Worm (Caenorhabditis elegans): Measurements from ENCODE around the gene R102.3.
"Not testable (repeated sequence)": the region's sequence is repeated elsewhere in the genome, so short reads cannot be mapped to it uniquely, and the experiment has no call there.

Gene R102.3

ce11 chrIV:10680379-10680778, 8.9 kb upstream of the R102.3 start, which contains the start of gene K08C7.4:
K08C7.4 (minus strand) TSS chrIV:10680479.
- TF ChIP-seq flt-1 (GFP tag; IDR thresholded peaks at IDR 0.05) (no peak), F13C5.2 (tag; optimal IDR thresholded peaks at IDR 0.05) (no peak), ceh-36 (tag; optimal IDR thresholded peaks at IDR 0.05) (no peak), aly-1 (tag; optimal IDR thresholded peaks at IDR 0.05) (no peak), tbx-11 (GFP tag; IDR thresholded peaks at IDR 0.05) (no peak), tbx-37 (GFP tag; conservative IDR thresholded peaks at IDR 0.05) (no peak), ama-1 (optimal IDR thresholded peaks at IDR 0.05) (no peak), sea-1 (GFP tag; conservative IDR thresholded peaks at IDR 0.05) (no peak), B0310.2 (tag; optimal IDR thresholded peaks at IDR 0.05) (no peak), hnd-1 (tag; optimal IDR thresholded peaks at IDR 0.05) (no peak)

- TF ChIP-seq aly-1 (tag; optimal IDR thresholded peaks at IDR 0.05) (no peak), ceh-36 (tag; optimal IDR thresholded peaks at IDR 0.05) (no peak), sea-1 (GFP tag; conservative IDR thresholded peaks at IDR 0.05) (no peak), pes-1 (GFP tag; IDR thresholded peaks at IDR 0.05) (no peak)
These were observed 7.1 kb upstream of the R102.3 start, which contains the start of gene fmo-2 for ce11 chrIV:10682155-10682749. fmo-2 (plus strand) TSS chrIV:10682524.

- TF ChIP-seq tbx-37 (GFP tag; conservative IDR thresholded peaks at IDR 0.05) (no peak), F13C5.2 (tag; optimal IDR thresholded peaks at IDR 0.05) (no peak)
These were observed 3.6 kb upstream of the R102.3 start, which contains the start of the genes K08C7.6 and R102.1 for ce11 chrIV:10685758-10686157. K08C7.6 (minus strand) TSS chrIV:10685858. R102.1 (plus strand) TSS chrIV:10686048.

ce11 chrIV:10687307-10687706, 2.0 kb upstream of the R102.3 start, which contains the start of gene R102.2:
R102.2 (plus strand) TSS chrIV:10687607.
- TF ChIP-seq hmg-4 (GFP tag; optimal IDR thresholded peaks at IDR 0.05); pes-1 (GFP tag; IDR thresholded peaks at IDR 0.05); hnd-1 (tag; optimal IDR thresholded peaks at IDR 0.05): not testable (repeated sequence)

ce11 chrIV:10690139-10690538, 822 bp downstream of the R102.3 start, which contains the start of gene R102.8:
R102.8 (minus strand) TSS chrIV:10690239.
- no peak for TF ChIP-seq sea-1 (GFP tag; conservative IDR thresholded peaks at IDR 0.05)
- TF ChIP-seq ceh-36 (tag; optimal IDR thresholded peaks at IDR 0.05): no peak
- TF ChIP-seq aly-1 (tag; optimal IDR thresholded peaks at IDR 0.05): no peak
- TF ChIP-seq hmbx-1 (tag; optimal IDR thresholded peaks at IDR 0.05): no peak
- TF ChIP-seq tra-4 (tag; optimal IDR thresholded peaks at IDR 0.05): no peak
- no peak for TF ChIP-seq ceh-13 (GFP tag; optimal IDR thresholded peaks at IDR 0.05)

ce11 chrIV:10695203-10695602, 5.9 kb downstream of the R102.3 start, which contains the start of gene R102.4:
R102.4 (minus strand) TSS chrIV:10695303.
- no peak for TF ChIP-seq aly-1 (tag; optimal IDR thresholded peaks at IDR 0.05)
- TF ChIP-seq ama-1 (optimal IDR thresholded peaks at IDR 0.05): no peak
- no peak for TF ChIP-seq tbx-37 (GFP tag; conservative IDR thresholded peaks at IDR 0.05)
- no peak for TF ChIP-seq hmg-4 (GFP tag; optimal IDR thresholded peaks at IDR 0.05)
- TF ChIP-seq flt-1 (GFP tag; IDR thresholded peaks at IDR 0.05): no peak
- TF ChIP-seq ceh-13 (GFP tag; optimal IDR thresholded peaks at IDR 0.05): no peak
- TF ChIP-seq ceh-36 (tag; optimal IDR thresholded peaks at IDR 0.05): no peak
- no peak for TF ChIP-seq F13C5.2 (tag; optimal IDR thresholded peaks at IDR 0.05)
- TF ChIP-seq tra-4 (tag; optimal IDR thresholded peaks at IDR 0.05): no peak
- no peak for TF ChIP-seq ets-7 (tag; optimal IDR thresholded peaks at IDR 0.05)
- TF ChIP-seq pes-1 (GFP tag; IDR thresholded peaks at IDR 0.05): no peak
- TF ChIP-seq sea-1 (GFP tag; conservative IDR thresholded peaks at IDR 0.05): no peak
- no peak for TF ChIP-seq tbx-11 (GFP tag; IDR thresholded peaks at IDR 0.05)

ce11 chrIV:10697022-10697979, 8.0 kb downstream of the R102.3 start, which contains the start of gene allo-1:
allo-1 (minus strand) TSS chrIV:10697072.
- TF ChIP-seq flt-1 (GFP tag; IDR thresholded peaks at IDR 0.05) (no peak), tbx-11 (GFP tag; IDR thresholded peaks at IDR 0.05) (no peak), sea-1 (GFP tag; conservative IDR thresholded peaks at IDR 0.05) (no peak), ceh-36 (tag; optimal IDR thresholded peaks at IDR 0.05) (no peak), F13C5.2 (tag; optimal IDR thresholded peaks at IDR 0.05) (no peak), hmg-4 (GFP tag; optimal IDR thresholded peaks at IDR 0.05) (no peak), hnd-1 (tag; optimal IDR thresholded peaks at IDR 0.05) (no peak), pes-1 (GFP tag; IDR thresholded peaks at IDR 0.05) (no peak), hmbx-1 (tag; optimal IDR thresholded peaks at IDR 0.05) (no peak), tbx-37 (GFP tag; conservative IDR thresholded peaks at IDR 0.05) (no peak), ceh-13 (GFP tag; optimal IDR thresholded peaks at IDR 0.05) (no peak), ets-7 (tag; optimal IDR thresholded peaks at IDR 0.05) (no peak), B0310.2 (tag; optimal IDR thresholded peaks at IDR 0.05) (no peak), tra-4 (tag; optimal IDR thresholded peaks at IDR 0.05) (no peak), scrt-1 (GFP tag; IDR thresholded peaks at IDR 0.05) (no peak), aly-1 (tag; optimal IDR thresholded peaks at IDR 0.05) (no peak), ama-1 (optimal IDR thresholded peaks at IDR 0.05) (no peak)

ce11 chrIV:10698486-10698885, 9.2 kb downstream of the R102.3 start:
- TF ChIP-seq aly-1 (tag; optimal IDR thresholded peaks at IDR 0.05) (no peak), tra-4 (tag; optimal IDR thresholded peaks at IDR 0.05) (no peak), B0310.2 (tag; optimal IDR thresholded peaks at IDR 0.05) (no peak), hmg-4 (GFP tag; optimal IDR thresholded peaks at IDR 0.05) (no peak), ceh-36 (tag; optimal IDR thresholded peaks at IDR 0.05) (no peak), ama-1 (optimal IDR thresholded peaks at IDR 0.05) (no peak), pes-1 (GFP tag; IDR thresholded peaks at IDR 0.05) (no peak), flt-1 (GFP tag; IDR thresholded peaks at IDR 0.05) (no peak), tbx-11 (GFP tag; IDR thresholded peaks at IDR 0.05) (no peak), tbx-37 (GFP tag; conservative IDR thresholded peaks at IDR 0.05) (no peak), hnd-1 (tag; optimal IDR thresholded peaks at IDR 0.05) (no peak), ets-7 (tag; optimal IDR thresholded peaks at IDR 0.05) (no peak), F13C5.2 (tag; optimal IDR thresholded peaks at IDR 0.05) (no peak), ceh-13 (GFP tag; optimal IDR thresholded peaks at IDR 0.05) (no peak), sea-1 (GFP tag; conservative IDR thresholded peaks at IDR 0.05) (no peak), scrt-1 (GFP tag; IDR thresholded peaks at IDR 0.05) (no peak), hmbx-1 (tag; optimal IDR thresholded peaks at IDR 0.05) (no peak)

Measured in whole organism, early embryonic.